Worm (Caenorhabditis elegans) whole organism, early embryonic: ENCODE results near the gene C33E10.10.

Experiments
- B0310.2 ChIP-seq: sonication (generic microtip); optimal IDR thresholded peaks from 2 replicates; lab custom pipeline; 2016; ENCODE audit warnings: mild to moderate bottlenecking, missing genetic modification characterization, missing compliant biosample characterization
- ets-7 ChIP-seq: sonication (generic microtip); optimal IDR thresholded peaks from 2 replicates; lab custom pipeline; 2016; ENCODE audit warnings: missing genotype, missing genetic modification characterization, missing compliant biosample characterization
- hnd-1 ChIP-seq: sonication (generic microtip); optimal IDR thresholded peaks from 2 replicates; lab custom pipeline; 2016; ENCODE audit warnings: missing genetic modification characterization, missing compliant biosample characterization

- no peak for TF ChIP-seq hnd-1
- TF ChIP-seq B0310.2 (tag; lab: Kevin White, UChicago), result no peak
- no peak for TF ChIP-seq ets-7 (tag; lab: Kevin White, UChicago)
Measured at ce11 chrX:17320572-17320971, 18.8 kb upstream of the C33E10.10 start.
